Worm (Caenorhabditis elegans) whole organism, L4/young adult: ENCODE data around the gene egl-26.

ENCODE experiments used
- W03F9.2 ChIP-seq: fragments of 150-350 bp; optimal IDR thresholded peaks from 2 replicates; lab custom pipeline; 2014; ENCODE audit warnings: missing biosample characterization, missing genetic modification characterization
- dao-5 ChIP-seq: sonication (generic microtip); optimal IDR thresholded peaks from 2 replicates; lab custom pipeline; 2016; ENCODE audit warnings: missing genotype, missing genetic modification characterization, moderate library complexity, missing compliant biosample characterization
- him-1 ChIP-seq: sonication (generic microtip); optimal IDR thresholded peaks from 2 replicates; lab custom pipeline; 2016; ENCODE audit warnings: missing genotype, missing genetic modification reagents, missing genetic modification characterization, missing compliant biosample characterization

- no peak for TF ChIP-seq W03F9.2
- no peak for TF ChIP-seq him-1
- TF ChIP-seq dao-5, result no peak
Measured at ce11 chrII:68757-69156, 697 bp upstream of the egl-26 start.
